Fruit fly (Drosophila melanogaster): ENCODE data around the gene Vps60.
A peak's percentile ranks its signal among the peaks of the same experiment; 100 is the strongest.

Gene Vps60

dm6 chr3L:17615286-17615685 is 6.1 kb downstream of the Vps60 start:
- TF ChIP-seq rn (GFP tag; IDR thresholded peaks at IDR 0.05) (no peak), CG13204 (GFP tag; optimal IDR thresholded peaks at IDR 0.05) (no peak), CG32121 (GFP tag; IDR thresholded peaks at IDR 0.05) (no peak), CG10348 (GFP tag; IDR thresholded peaks at IDR 0.05) (no peak), Pif1B (GFP tag; optimal IDR thresholded peaks at IDR 0.05) (no peak), fd96Ca (GFP tag; IDR thresholded peaks at IDR 0.05) (no peak), CG34367 (tag; optimal IDR thresholded peaks at IDR 0.05) (no peak), EcR (GFP tag; optimal IDR thresholded peaks at IDR 0.05) (no peak), Ets98B (GFP tag; IDR thresholded peaks at IDR 0.05) (no peak), gl (tag; optimal IDR thresholded peaks at IDR 0.05) (no peak), CG8301 (tag; optimal IDR thresholded peaks at IDR 0.05) (no peak), CG12605 (GFP tag; IDR thresholded peaks at IDR 0.05) (no peak), CG14655 (GFP tag; optimal IDR thresholded peaks at IDR 0.05) (no peak), Pif1A (GFP tag; optimal IDR thresholded peaks at IDR 0.05) (no peak)

- TF ChIP-seq rn (GFP tag; IDR thresholded peaks at IDR 0.05) (no peak), fd96Ca (GFP tag; IDR thresholded peaks at IDR 0.05) (0 out of 3 replicates have a peak, but pooled peaks have one; percentile 36), CG12605 (GFP tag; IDR thresholded peaks at IDR 0.05) (no peak), CG13204 (GFP tag; optimal IDR thresholded peaks at IDR 0.05) (no peak), EcR (GFP tag; optimal IDR thresholded peaks at IDR 0.05) (peak; percentile 32), CG34367 (tag; optimal IDR thresholded peaks at IDR 0.05) (no peak)
Observed at dm6 chr3L:17613972-17614384, 7.4 kb downstream of the Vps60 start.

- TF ChIP-seq CG8159 (tag; optimal IDR thresholded peaks at IDR 0.05) (no peak), Ets98B (GFP tag; IDR thresholded peaks at IDR 0.05) (no peak), EcR (GFP tag; optimal IDR thresholded peaks at IDR 0.05) (peak; percentile 26), CG13204 (GFP tag; optimal IDR thresholded peaks at IDR 0.05) (no peak), CG8301 (tag; optimal IDR thresholded peaks at IDR 0.05) (no peak), Pif1A (GFP tag; optimal IDR thresholded peaks at IDR 0.05) (no peak), rn (GFP tag; IDR thresholded peaks at IDR 0.05) (no peak), fd96Ca (GFP tag; IDR thresholded peaks at IDR 0.05) (no peak), Snoo (tag; optimal IDR thresholded peaks at IDR 0.05) (peak; percentile 18), CG10348 (GFP tag; IDR thresholded peaks at IDR 0.05) (no peak), CG14655 (GFP tag; optimal IDR thresholded peaks at IDR 0.05) (no peak), gl (tag; optimal IDR thresholded peaks at IDR 0.05) (no peak), CG12605 (GFP tag; IDR thresholded peaks at IDR 0.05) (no peak), Pif1B (GFP tag; optimal IDR thresholded peaks at IDR 0.05) (no peak), CG4496 (GFP tag; IDR thresholded peaks at IDR 0.05) (no peak)
Observed at dm6 chr3L:17613292-17613734, 8.1 kb downstream of the Vps60 start.

dm6 chr3L:17611864-17612505 is 9.4 kb downstream of the Vps60 start:
- TF ChIP-seq CG12605 (GFP tag; IDR thresholded peaks at IDR 0.05) (peak; percentile 65), CG8301 (tag; optimal IDR thresholded peaks at IDR 0.05) (no peak), CG9948 (tag; optimal IDR thresholded peaks at IDR 0.05) (no peak), gl (tag; optimal IDR thresholded peaks at IDR 0.05) (peak; percentile 37), CG34367 (tag; optimal IDR thresholded peaks at IDR 0.05) (no peak), CG8159 (tag; optimal IDR thresholded peaks at IDR 0.05) (peak; percentile 1), CG15710 (tag; optimal IDR thresholded peaks at IDR 0.05) (no peak), CG10348 (GFP tag; IDR thresholded peaks at IDR 0.05) (no peak), EcR (GFP tag; optimal IDR thresholded peaks at IDR 0.05) (peak; percentile 100), D1 (tag; optimal IDR thresholded peaks at IDR 0.05) (peak; percentile 41), Pif1B (GFP tag; optimal IDR thresholded peaks at IDR 0.05) (no peak), CG4496 (GFP tag; IDR thresholded peaks at IDR 0.05) (peak; percentile 56; the same call in 2 of the 3 replicates), Ets98B (GFP tag; IDR thresholded peaks at IDR 0.05) (peak; percentile 64), CG13204 (GFP tag; optimal IDR thresholded peaks at IDR 0.05) (peak; percentile 76), fd96Ca (GFP tag; IDR thresholded peaks at IDR 0.05) (peak; percentile 60), CG32121 (GFP tag; IDR thresholded peaks at IDR 0.05) (no peak)

- TF ChIP-seq fd96Ca (GFP tag; IDR thresholded peaks at IDR 0.05) (peak; percentile 87), CG17806 (tag; optimal IDR thresholded peaks at IDR 0.05) (peak; percentile 73), rn (GFP tag; IDR thresholded peaks at IDR 0.05) (peak; percentile 85), Pif1B (GFP tag; optimal IDR thresholded peaks at IDR 0.05) (peak; percentile 85), CG34367 (tag; optimal IDR thresholded peaks at IDR 0.05) (peak; percentile 60), Ets98B (GFP tag; IDR thresholded peaks at IDR 0.05) (peak; percentile 53; the same call in 1 of the 2 replicates), gl (tag; optimal IDR thresholded peaks at IDR 0.05) (no peak), CG8301 (tag; optimal IDR thresholded peaks at IDR 0.05) (peak; percentile 95), CG32121 (GFP tag; IDR thresholded peaks at IDR 0.05) (peak; percentile 71), CG14655 (GFP tag; optimal IDR thresholded peaks at IDR 0.05) (peak; percentile 99), CG10348 (GFP tag; IDR thresholded peaks at IDR 0.05) (peak; percentile 57; the same call in 1 of the 2 replicates), D1 (tag; optimal IDR thresholded peaks at IDR 0.05) (peak; percentile 57), CG8159 (tag; optimal IDR thresholded peaks at IDR 0.05) (peak; percentile 83), CG12605 (GFP tag; IDR thresholded peaks at IDR 0.05) (peak; percentile 71), CG13204 (GFP tag; optimal IDR thresholded peaks at IDR 0.05) (no peak), CG9948 (tag; optimal IDR thresholded peaks at IDR 0.05) (peak; percentile 89), CG15710 (tag; optimal IDR thresholded peaks at IDR 0.05) (peak; percentile 72), Pif1A (GFP tag; optimal IDR thresholded peaks at IDR 0.05) (peak; percentile 87), EcR (GFP tag; optimal IDR thresholded peaks at IDR 0.05) (no peak), Snoo (tag; optimal IDR thresholded peaks at IDR 0.05) (peak; percentile 96), CG4496 (GFP tag; IDR thresholded peaks at IDR 0.05) (peak; percentile 84)
Observed at dm6 chr3L:17610896-17611711, 10.3 kb downstream of the Vps60 start.
